Fruit fly (Drosophila melanogaster) whole organism, embryonic: ENCODE data around the gene frj.

Experiments used
- Abd-B ChIP-seq: fragments of 200-800 bp; sonication (Bioruptor generic); optimal IDR thresholded peaks from 2 replicates; lab custom pipeline; 2018; ENCODE audit warnings: missing biosample characterization, mild to moderate bottlenecking, missing genetic modification characterization, moderate library complexity
- CG10274 ChIP-seq: fragments of 200-800 bp; sonication (Bioruptor generic); optimal IDR thresholded peaks from 3 replicates; lab custom pipeline; 2017; ENCODE audit warnings: missing biosample characterization, mild to moderate bottlenecking, missing genetic modification characterization
- CG10321 ChIP-seq: fragments of 200-800 bp; sonication (Bioruptor generic); IDR thresholded peaks from 2 replicates; pipeline ENCODE4 v1.3.6; 2022; ENCODE audit warnings: missing biosample characterization, missing genetic modification characterization
- CG11504 ChIP-seq: fragments of 200-800 bp; sonication (Bioruptor generic); optimal IDR thresholded peaks from 3 replicates; lab custom pipeline; 2019; ENCODE audit warnings: missing biosample characterization, mild to moderate bottlenecking, missing genetic modification characterization, moderate library complexity
- CG12659 ChIP-seq: fragments of 200-800 bp; sonication (Bioruptor generic); optimal IDR thresholded peaks from 3 replicates; lab custom pipeline; 2017; ENCODE audit warnings: mild to moderate bottlenecking, missing biosample characterization, missing genetic modification reagents, missing genetic modification characterization
- CG14965 ChIP-seq: fragments of 200-800 bp; sonication (Bioruptor generic); optimal IDR thresholded peaks from 2 replicates; lab custom pipeline; 2016; ENCODE audit warnings: missing biosample characterization, missing genetic modification characterization, borderline replicate concordance
- CG15269 ChIP-seq: fragments of 200-800 bp; sonication (Bioruptor generic); optimal IDR thresholded peaks from 2 replicates; lab custom pipeline; 2018; ENCODE audit warnings: missing biosample characterization, mild to moderate bottlenecking, missing genetic modification characterization, moderate library complexity
- CG18011 ChIP-seq: fragments of 200-800 bp; sonication (Bioruptor generic); optimal IDR thresholded peaks from 2 replicates; lab custom pipeline; 2017; ENCODE audit warnings: missing biosample characterization, missing genetic modification characterization, mild to moderate bottlenecking, moderate library complexity, missing genotype
- CG2199 ChIP-seq: fragments of 200-800 bp; sonication (Bioruptor generic); IDR thresholded peaks from 3 replicates; pipeline ENCODE4 v1.3.6; 2022; ENCODE audit warnings: missing biosample characterization, missing genetic modification characterization
- CG2889 ChIP-seq: fragments of 200-800 bp; sonication (Bioruptor generic); IDR thresholded peaks from 3 replicates; pipeline ENCODE4 v1.3.6; 2022; ENCODE audit warnings: missing biosample characterization, missing genetic modification characterization
- CG31224 ChIP-seq: fragments of 200-800 bp; sonication (Bioruptor generic); IDR thresholded peaks from 2 replicates; pipeline ENCODE4 v1.3.6; 2022; ENCODE audit warnings: missing biosample characterization, missing genetic modification characterization
- CG3407 ChIP-seq: fragments of 200-800 bp; sonication (Bioruptor generic); optimal IDR thresholded peaks from 2 replicates; lab custom pipeline; 2018; ENCODE audit warnings: missing biosample characterization, mild to moderate bottlenecking, missing genetic modification characterization
- CG43689 ChIP-seq: fragments of 200-800 bp; sonication (Bioruptor generic); IDR thresholded peaks from 2 replicates; pipeline ENCODE4 v1.3.6; 2022; ENCODE audit warnings: missing biosample characterization, missing genetic modification characterization
- CG5180 ChIP-seq: fragments of 200-800 bp; sonication (Bioruptor generic); optimal IDR thresholded peaks from 3 replicates; lab custom pipeline; 2017; ENCODE audit warnings: missing biosample characterization, missing genetic modification characterization, mild to moderate bottlenecking, moderate library complexity, missing genetic modification reagents
- CG6175 ChIP-seq: fragments of 200-800 bp; sonication (Bioruptor generic); IDR thresholded peaks from 3 replicates; pipeline ENCODE4 v1.3.6; 2022; ENCODE audit warnings: missing biosample characterization, missing genetic modification characterization
- CG6254 ChIP-seq: fragments of 200-800 bp; sonication (Bioruptor generic); optimal IDR thresholded peaks from 3 replicates; lab custom pipeline; 2017; ENCODE audit warnings: mild to moderate bottlenecking, missing biosample characterization, missing genetic modification reagents, missing genetic modification characterization
- CG7271 ChIP-seq: fragments of 200-800 bp; sonication (Bioruptor generic); optimal IDR thresholded peaks from 2 replicates; lab custom pipeline; 2018; ENCODE audit warnings: missing biosample characterization, mild to moderate bottlenecking, missing genetic modification characterization, moderate library complexity
- CG7928 ChIP-seq: fragments of 200-800 bp; sonication (Bioruptor generic); optimal IDR thresholded peaks from 2 replicates; lab custom pipeline; 2017; ENCODE audit warnings: missing biosample characterization, mild to moderate bottlenecking, missing genetic modification characterization
- CG9609 ChIP-seq: fragments of 200-800 bp; sonication (Bioruptor generic); optimal IDR thresholded peaks from 3 replicates; lab custom pipeline; 2016; ENCODE audit warnings: missing biosample characterization, missing genetic modification characterization
- CG9797 ChIP-seq: fragments of 200-800 bp; sonication (Bioruptor generic); optimal IDR thresholded peaks from 3 replicates; lab custom pipeline; 2018; ENCODE audit warnings: missing biosample characterization, mild to moderate bottlenecking, missing genetic modification characterization
- Deaf1 ChIP-seq: fragments of 200-800 bp; optimal IDR thresholded peaks from 3 replicates; lab custom pipeline; 2019; ENCODE audit warnings: missing biosample characterization, mild to moderate bottlenecking, missing genetic modification characterization, moderate library complexity
- Doc3 ChIP-seq: fragments of 200-800 bp; sonication (Bioruptor generic); IDR thresholded peaks from 3 replicates; pipeline ENCODE4 v1.3.6; 2022; ENCODE audit warnings: missing biosample characterization, missing genetic modification characterization; ENCODE audit not compliant: partially characterized antibody
- Dref ChIP-seq: fragments of 200-800 bp; sonication (Bioruptor generic); IDR thresholded peaks from 2 replicates; pipeline ENCODE4 v1.3.6; 2022; ENCODE audit warnings: missing biosample characterization, missing genetic modification characterization
- ERR ChIP-seq: fragments of 200-800 bp; sonication (Bioruptor generic); optimal IDR thresholded peaks from 2 replicates; lab custom pipeline; 2016; ENCODE audit warnings: missing biosample characterization, missing genetic modification characterization
- Ets65A ChIP-seq: fragments of 200-800 bp; sonication (Bioruptor generic); peaks from one replicate; lab custom pipeline; 2016; ENCODE audit warnings: missing biosample characterization, missing genetic modification characterization
- Ets97D ChIP-seq: fragments of 200-800 bp; sonication (Bioruptor generic); optimal IDR thresholded peaks from 3 replicates; lab custom pipeline; 2016; ENCODE audit warnings: missing biosample characterization, missing genetic modification characterization
- Gug ChIP-seq: fragments of 200-800 bp; sonication (Bioruptor generic); IDR thresholded peaks from 4 replicates; pipeline ENCODE4 v1.3.6; 2022; ENCODE audit warnings: missing biosample characterization, missing genetic modification characterization
- HLHmδ ChIP-seq: fragments of 200-800 bp; sonication (Bioruptor generic); optimal IDR thresholded peaks from 2 replicates; lab custom pipeline; 2018; ENCODE audit warnings: missing biosample characterization, mild to moderate bottlenecking, missing genetic modification characterization, moderate library complexity
- HmgZ ChIP-seq: fragments of 200-800 bp; sonication (Bioruptor generic); optimal IDR thresholded peaks from 2 replicates; lab custom pipeline; 2018; ENCODE audit warnings: missing biosample characterization, mild to moderate bottlenecking, missing genetic modification characterization
- Hr3 ChIP-seq: fragments of 200-800 bp; sonication (Bioruptor generic); optimal IDR thresholded peaks from 3 replicates; lab custom pipeline; 2016; ENCODE audit warnings: missing biosample characterization, missing genetic modification characterization
- Hr39 ChIP-seq: fragments of >200 bp; optimal IDR thresholded peaks from 2 replicates; lab custom pipeline; 2017
- NC2α ChIP-seq: fragments of 200-800 bp; sonication (Bioruptor generic); optimal IDR thresholded peaks from 2 replicates; lab custom pipeline; 2016; ENCODE audit warnings: missing biosample characterization, missing genetic modification characterization
- Optix ChIP-seq: fragments of 200-800 bp; sonication (Bioruptor generic); IDR thresholded peaks from 3 replicates; pipeline ENCODE4 v1.3.6; 2022; ENCODE audit warnings: missing biosample characterization, missing genetic modification characterization
- Poxn ChIP-seq: fragments of 200-800 bp; sonication (Bioruptor generic); IDR thresholded peaks from 2 replicates; pipeline ENCODE4 v1.3.6; 2022; ENCODE audit warnings: missing biosample characterization, missing genetic modification characterization
- Ravus ChIP-seq: fragments of 200-800 bp; sonication (Bioruptor generic); IDR thresholded peaks from 2 replicates; pipeline ENCODE4 v1.3.6; 2022; ENCODE audit warnings: missing biosample characterization, missing genetic modification characterization
- Rx ChIP-seq: fragments of 200-800 bp; sonication (Bioruptor generic); IDR thresholded peaks from 2 replicates; pipeline ENCODE4 v1.3.6; 2022; ENCODE audit warnings: missing biosample characterization, missing genetic modification characterization
- Stat92E ChIP-seq, 3 experiments: fragments of >200 bp in 2 of 3; fragments of 200-800 bp in 1 of 3; sonication (Bioruptor generic) in 1 of 3; optimal IDR thresholded peaks; 2 replicates each; lab custom pipeline; 2017 to 2019; ENCODE audit warnings: missing biosample characterization in 3 of 3, missing genetic modification characterization in 3 of 3, mild to moderate bottlenecking in 1 of 3, moderate library complexity in 1 of 3
- Xrp1 ChIP-seq: fragments of 200-800 bp; sonication (Bioruptor generic); IDR thresholded peaks from 2 replicates; pipeline ENCODE4 v1.3.6; 2022; ENCODE audit warnings: missing biosample characterization, missing genetic modification characterization
- ac ChIP-seq: fragments of 200-800 bp; sonication (Bioruptor generic); optimal IDR thresholded peaks from 3 replicates; lab custom pipeline; 2017; ENCODE audit warnings: missing biosample characterization, mild to moderate bottlenecking, missing genetic modification characterization
- bab2 ChIP-seq: fragments of 200-800 bp; sonication (Bioruptor generic); optimal IDR thresholded peaks from 2 replicates; lab custom pipeline; 2016; ENCODE audit warnings: missing biosample characterization, missing genetic modification characterization
- gce ChIP-seq: fragments of 200-800 bp; sonication (Bioruptor generic); IDR thresholded peaks from 3 replicates; pipeline ENCODE4 v1.3.6; 2022; ENCODE audit warnings: missing biosample characterization, missing genetic modification characterization
- gro ChIP-seq: fragments of 200-800 bp; sonication (Bioruptor generic); optimal IDR thresholded peaks from 2 replicates; lab custom pipeline; 2016; ENCODE audit warnings: missing biosample characterization, missing genetic modification characterization
- ham ChIP-seq: fragments of 200-800 bp; sonication (Bioruptor generic); IDR thresholded peaks from 2 replicates; pipeline ENCODE4 v1.3.6; 2022; ENCODE audit warnings: missing biosample characterization, missing genetic modification characterization
- insv ChIP-seq, 2 experiments: fragments of 200-800 bp; sonication (Bioruptor generic); optimal IDR thresholded peaks; 3 replicates each; lab custom pipeline; 2016 to 2018; ENCODE audit warnings: missing biosample characterization in 2 of 2, missing genetic modification characterization in 2 of 2
- nau ChIP-seq: fragments of 200-800 bp; sonication (Bioruptor generic); optimal IDR thresholded peaks from 3 replicates; lab custom pipeline; 2017; ENCODE audit warnings: missing biosample characterization, mild to moderate bottlenecking, missing genetic modification characterization, missing genetic modification reagents
- seq ChIP-seq: fragments of 200-800 bp; sonication (Bioruptor generic); IDR thresholded peaks from 2 replicates; pipeline ENCODE4 v1.3.6; 2022; ENCODE audit warnings: missing biosample characterization, missing genetic modification characterization
- slou ChIP-seq: fragments of 200-800 bp; sonication (Bioruptor generic); optimal IDR thresholded peaks from 3 replicates; lab custom pipeline; 2016; ENCODE audit warnings: missing biosample characterization, missing genetic modification characterization
- tin ChIP-seq: fragments of 200-800 bp; sonication (Bioruptor generic); optimal IDR thresholded peaks from 3 replicates; lab custom pipeline; 2016; ENCODE audit warnings: missing biosample characterization, missing genetic modification characterization
- wor ChIP-seq: fragments of 200-800 bp; sonication (Bioruptor generic); IDR thresholded peaks from 2 replicates; pipeline ENCODE4 v1.3.6; 2022; ENCODE audit warnings: missing biosample characterization, missing genetic modification characterization
- zf30C ChIP-seq: fragments of 200-800 bp; sonication (Bioruptor generic); optimal IDR thresholded peaks from 3 replicates; lab custom pipeline; 2018; ENCODE audit warnings: missing biosample characterization, mild to moderate bottlenecking, missing genetic modification characterization

The frj gene

DNA sequence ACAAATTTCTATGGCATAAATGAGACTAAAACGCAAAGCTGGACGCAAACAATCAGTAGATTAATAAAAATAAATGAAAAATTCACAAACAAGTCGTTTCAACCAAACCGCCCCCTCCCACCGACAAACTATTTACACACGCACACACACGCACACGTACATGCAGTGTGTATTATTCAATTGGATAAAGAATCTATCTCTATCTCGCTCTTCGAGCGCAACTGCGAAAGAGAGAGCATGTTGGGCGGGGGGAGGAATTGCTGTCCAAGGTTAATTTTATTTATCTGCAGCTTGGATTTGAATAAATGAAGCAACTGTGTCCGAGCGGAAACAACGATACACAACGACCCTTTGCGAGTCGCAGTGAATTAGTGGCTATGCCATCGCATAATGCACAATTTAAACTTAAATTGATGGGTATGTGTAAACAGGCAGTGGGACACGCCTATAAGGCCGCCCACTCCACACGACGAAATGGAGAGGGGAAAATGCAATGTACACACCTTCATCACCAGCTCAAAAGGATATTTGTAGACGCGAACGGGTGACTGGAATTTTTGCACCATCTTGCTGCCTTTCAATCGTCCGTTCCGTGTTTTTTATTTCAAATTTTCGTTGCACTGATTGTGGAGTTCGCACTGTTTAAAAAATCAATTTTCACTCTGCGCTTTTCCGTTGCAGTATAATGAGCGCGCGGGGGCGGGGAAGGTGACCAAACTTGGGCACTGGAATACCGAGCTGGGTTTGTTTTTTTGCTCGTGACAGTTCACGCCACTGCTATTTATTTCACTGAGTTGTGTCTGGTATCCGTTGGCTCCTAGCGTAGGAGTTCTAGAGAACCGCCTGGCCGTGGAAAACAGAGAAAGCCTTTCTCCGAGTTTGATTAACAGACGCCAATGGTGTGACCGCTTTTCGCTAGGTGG lies 559 bp upstream of the frj start, which contains the start of gene retm (continued):
- TF ChIP-seq CG7928 (GFP tag; lab: Kevin White, UChicago) (no peak), CG9609 (GFP tag; lab: Kevin White, UChicago) (no peak), tin (no peak), CG18011 (GFP tag; lab: Kevin White, UChicago) (no peak), Stat92E (GFP tag; optimal IDR thresholded peaks at IDR 0.05; lab: Kevin White, UChicago) (no peak), Rx (GFP tag; lab: Robert Waterston, UW) (no peak), CG31224 (GFP tag; lab: Robert Waterston, UW) (no peak), CG9797 (GFP tag; lab: Kevin White, UChicago) (no peak), Dref (GFP tag; lab: Robert Waterston, UW) (no peak), Optix (GFP tag; lab: Robert Waterston, UW) (no peak), Ravus (GFP tag; lab: Robert Waterston, UW) (no peak), seq (no peak), Hr3 (no peak), ham (no peak), CG43689 (GFP tag; lab: Robert Waterston, UW) (no peak), nau (GFP tag; lab: Kevin White, UChicago) (no peak), gce (no peak), zf30C (GFP tag; lab: Kevin White, UChicago) (no peak), CG15269 (tag; lab: Kevin White, UChicago) (no peak), ac (GFP tag; lab: Kevin White, UChicago) (no peak), HmgZ (tag; lab: Kevin White, UChicago) (no peak), CG6254 (no peak), CG12659 (no peak), CG7271 (tag; lab: Kevin White, UChicago) (peak; percentile 20), Ets97D (GFP tag; lab: Kevin White, UChicago) (no peak), Gug (GFP tag; lab: Robert Waterston, UW) (no peak), insv (GFP tag; optimal IDR thresholded peaks at IDR 0.05; lab: Kevin White, UChicago) (peak in 1 of 2 experiments; percentile 24), CG5180 (peak; percentile 72), ERR (GFP tag; lab: Kevin White, UChicago) (no peak), gro (GFP tag; lab: Kevin White, UChicago) (no peak), CG3407 (GFP tag; lab: Kevin White, UChicago) (no peak), Hr39 (no peak), Ets65A (GFP tag; lab: Kevin White, UChicago) (no peak), wor (no peak), HLHmδ (GFP tag; lab: Kevin White, UChicago) (peak; percentile 50), CG11504 (tag; lab: Kevin White, UChicago) (no peak), CG14965 (GFP tag; lab: Kevin White, UChicago) (no peak), NC2α (GFP tag; lab: Kevin White, UChicago) (no peak), Abd-B (GFP tag; lab: Kevin White, UChicago) (no peak), Xrp1 (peak; percentile 18; the same call in 1 of the 2 replicates), CG2199 (GFP tag; lab: Robert Waterston, UW) (0 out of 3 replicates have a peak, but pooled peaks have one; percentile 19), CG10274 (GFP tag; lab: Kevin White, UChicago) (no peak), CG10321 (GFP tag; lab: Robert Waterston, UW) (no peak), Doc3 (GFP tag; lab: Robert Waterston, UW) (no peak), bab2 (no peak), Deaf1 (tag; lab: Kevin White, UChicago) (no peak), CG2889 (GFP tag; lab: Robert Waterston, UW) (no peak), slou (GFP tag; lab: Kevin White, UChicago) (no peak), Poxn (GFP tag; lab: Robert Waterston, UW) (no peak), CG6175 (GFP tag; lab: Robert Waterston, UW) (no peak)
